Fruit fly (Drosophila melanogaster) whole organism, embryonic: ENCODE measurements around the gene trx.

Source experiments
- Blimp-1 ChIP-seq: fragments of 200-800 bp; sonication (Bioruptor generic); optimal IDR thresholded peaks from 3 replicates; lab custom pipeline; 2018; ENCODE audit warnings: missing biosample characterization, missing genetic modification characterization, mild to moderate bottlenecking, moderate library complexity, missing genetic modification reagents
- CG10274 ChIP-seq: fragments of 200-800 bp; sonication (Bioruptor generic); optimal IDR thresholded peaks from 3 replicates; lab custom pipeline; 2017; ENCODE audit warnings: missing biosample characterization, mild to moderate bottlenecking, missing genetic modification characterization
- CG10565 ChIP-seq: fragments of 200-800 bp; sonication (Bioruptor generic); optimal IDR thresholded peaks from 3 replicates; lab custom pipeline; 2016; ENCODE audit warnings: missing biosample characterization, mild to moderate bottlenecking, missing genetic modification characterization
- CG10979 ChIP-seq: fragments of 200-800 bp; sonication (Bioruptor generic); optimal IDR thresholded peaks from 2 replicates; lab custom pipeline; 2018; ENCODE audit warnings: missing biosample characterization, mild to moderate bottlenecking, missing genetic modification characterization, moderate library complexity
- CG1233 ChIP-seq: fragments of 200-800 bp; sonication (Bioruptor generic); optimal IDR thresholded peaks from 4 replicates; lab custom pipeline; 2018; ENCODE audit warnings: missing biosample characterization, mild to moderate bottlenecking, missing genetic modification characterization
- CG13624 ChIP-seq: fragments of 200-800 bp; sonication (Bioruptor generic); optimal IDR thresholded peaks from 2 replicates; lab custom pipeline; 2016; ENCODE audit warnings: missing biosample characterization, missing genetic modification characterization
- CG14860 ChIP-seq: fragments of 200-800 bp; sonication (Bioruptor generic); IDR thresholded peaks from 3 replicates; pipeline ENCODE4 v1.3.6; 2022; ENCODE audit warnings: missing biosample characterization, missing genetic modification characterization; ENCODE audit not compliant: partially characterized antibody
- CG14965 ChIP-seq: fragments of 200-800 bp; sonication (Bioruptor generic); optimal IDR thresholded peaks from 2 replicates; lab custom pipeline; 2016; ENCODE audit warnings: missing biosample characterization, missing genetic modification characterization, borderline replicate concordance
- CG15011 ChIP-seq: fragments of 200-800 bp; sonication (Bioruptor generic); optimal IDR thresholded peaks from 3 replicates; lab custom pipeline; 2018; ENCODE audit warnings: missing biosample characterization, mild to moderate bottlenecking, missing genetic modification characterization
- CG15073 ChIP-seq: fragments of 200-800 bp; sonication (Bioruptor generic); optimal IDR thresholded peaks from 2 replicates; lab custom pipeline; 2016; ENCODE audit warnings: missing biosample characterization, missing genetic modification characterization
- CG15514 ChIP-seq: fragments of 200-800 bp; sonication (Bioruptor generic); optimal IDR thresholded peaks from 3 replicates; lab custom pipeline; 2017; ENCODE audit warnings: missing biosample characterization, missing genetic modification characterization, mild to moderate bottlenecking, moderate library complexity, missing genetic modification reagents
- CG2678 ChIP-seq: fragments of 200-800 bp; sonication (Bioruptor generic); optimal IDR thresholded peaks from 3 replicates; lab custom pipeline; 2019; ENCODE audit warnings: missing biosample characterization, mild to moderate bottlenecking, missing genetic modification characterization, moderate library complexity
- CG30403 ChIP-seq: fragments of 200-800 bp; sonication (Bioruptor generic); optimal IDR thresholded peaks from 3 replicates; lab custom pipeline; 2016; ENCODE audit warnings: missing biosample characterization, missing genetic modification characterization
- CG30431 ChIP-seq: fragments of 200-800 bp; sonication (Bioruptor generic); optimal IDR thresholded peaks from 2 replicates; lab custom pipeline; 2017; ENCODE audit warnings: missing biosample characterization, missing genetic modification characterization
- CG31224 ChIP-seq: fragments of 200-800 bp; sonication (Bioruptor generic); IDR thresholded peaks from 2 replicates; pipeline ENCODE4 v1.3.6; 2022; ENCODE audit warnings: missing biosample characterization, missing genetic modification characterization
- CG6175 ChIP-seq: fragments of 200-800 bp; sonication (Bioruptor generic); IDR thresholded peaks from 3 replicates; pipeline ENCODE4 v1.3.6; 2022; ENCODE audit warnings: missing biosample characterization, missing genetic modification characterization
- CG8478 ChIP-seq: fragments of >200 bp; optimal IDR thresholded peaks from 2 replicates; lab custom pipeline; 2018
- CG8944 ChIP-seq: fragments of 200-800 bp; sonication (Bioruptor generic); optimal IDR thresholded peaks from 3 replicates; lab custom pipeline; 2016; ENCODE audit warnings: missing biosample characterization, missing genetic modification characterization
- CG9817 ChIP-seq: fragments of 200-800 bp; sonication (Bioruptor generic); optimal IDR thresholded peaks from 2 replicates; lab custom pipeline; 2018; ENCODE audit warnings: missing biosample characterization, mild to moderate bottlenecking, missing genetic modification characterization, moderate library complexity
- Chrac-16 ChIP-seq: fragments of 200-800 bp; sonication (Bioruptor generic); optimal IDR thresholded peaks from 3 replicates; lab custom pipeline; 2016; ENCODE audit warnings: missing biosample characterization, missing genetic modification characterization
- Dll ChIP-seq: fragments of 200-800 bp; sonication (Bioruptor generic); IDR thresholded peaks from 4 replicates; pipeline ENCODE4 v1.3.6; 2022; ENCODE audit warnings: missing biosample characterization, missing genetic modification characterization; ENCODE audit not compliant: partially characterized antibody
- E2f1 ChIP-seq: fragments of 200-800 bp; sonication (Bioruptor generic); IDR thresholded peaks from 2 replicates; pipeline ENCODE4 v1.3.6; 2022; ENCODE audit warnings: missing biosample characterization, missing genetic modification characterization
- Ets65A ChIP-seq: fragments of 200-800 bp; sonication (Bioruptor generic); peaks from one replicate; lab custom pipeline; 2016; ENCODE audit warnings: missing biosample characterization, missing genetic modification characterization
- Gsc ChIP-seq: fragments of 200-800 bp; sonication (Bioruptor generic); IDR thresholded peaks from 2 replicates; pipeline ENCODE4 v1.3.6; 2022; ENCODE audit warnings: missing biosample characterization, missing genetic modification characterization
- HLHmδ ChIP-seq: fragments of 200-800 bp; sonication (Bioruptor generic); optimal IDR thresholded peaks from 2 replicates; lab custom pipeline; 2018; ENCODE audit warnings: missing biosample characterization, mild to moderate bottlenecking, missing genetic modification characterization, moderate library complexity
- Lpt ChIP-seq: fragments of >200 bp; optimal IDR thresholded peaks from 2 replicates; lab custom pipeline; 2018; ENCODE audit warnings: missing biosample characterization, missing genetic modification characterization
- NC2β ChIP-seq: fragments of 200-800 bp; sonication (Bioruptor generic); optimal IDR thresholded peaks from 2 replicates; lab custom pipeline; 2016; ENCODE audit warnings: missing biosample characterization, missing genetic modification characterization
- Nf-YC ChIP-seq: fragments of 200-800 bp; optimal IDR thresholded peaks from 3 replicates; lab custom pipeline; 2019; ENCODE audit warnings: missing biosample characterization, mild to moderate bottlenecking, missing genetic modification characterization, moderate library complexity
- Sry-β ChIP-seq: fragments of 200-800 bp; sonication (Bioruptor generic); optimal IDR thresholded peaks from 2 replicates; lab custom pipeline; 2018; ENCODE audit warnings: missing biosample characterization, mild to moderate bottlenecking, missing genetic modification characterization, moderate library complexity
- Ssrp ChIP-seq: fragments of 200-800 bp; sonication (Bioruptor generic); optimal IDR thresholded peaks from 2 replicates; lab custom pipeline; 2018; ENCODE audit warnings: missing biosample characterization, mild to moderate bottlenecking, missing genetic modification characterization, moderate library complexity
- ab ChIP-seq: fragments of 200-800 bp; sonication (Bioruptor generic); optimal IDR thresholded peaks from 2 replicates; lab custom pipeline; 2016; ENCODE audit warnings: missing biosample characterization, missing genetic modification characterization
- abd-A ChIP-seq: fragments of 200-800 bp; sonication (Bioruptor generic); optimal IDR thresholded peaks from 3 replicates; lab custom pipeline; 2019; ENCODE audit warnings: missing biosample characterization, mild to moderate bottlenecking, missing genetic modification characterization, moderate library complexity
- aop ChIP-seq: fragments of 200-800 bp; sonication (Bioruptor generic); IDR thresholded peaks from 2 replicates; pipeline ENCODE4 v1.3.6; 2022; ENCODE audit warnings: missing biosample characterization, missing genetic modification characterization
- ash1 ChIP-seq: fragments of 200-800 bp; sonication (Bioruptor generic); optimal IDR thresholded peaks from 2 replicates; lab custom pipeline; 2018; ENCODE audit warnings: missing biosample characterization, mild to moderate bottlenecking, missing genetic modification characterization
- bab2 ChIP-seq: fragments of 200-800 bp; sonication (Bioruptor generic); optimal IDR thresholded peaks from 2 replicates; lab custom pipeline; 2016; ENCODE audit warnings: missing biosample characterization, missing genetic modification characterization
- chn ChIP-seq: fragments of 200-800 bp; sonication (Bioruptor generic); optimal IDR thresholded peaks from 2 replicates; lab custom pipeline; 2016; ENCODE audit warnings: missing biosample characterization, missing genetic modification characterization
- ci ChIP-seq: fragments of 200-800 bp; sonication (Bioruptor generic); IDR thresholded peaks from 3 replicates; pipeline ENCODE4 v1.3.6; 2022; ENCODE audit warnings: missing biosample characterization, missing genetic modification characterization
- dan ChIP-seq: fragments of 200-800 bp; sonication (Bioruptor generic); IDR thresholded peaks from 2 replicates; pipeline ENCODE4 v1.3.6; 2022; ENCODE audit warnings: missing biosample characterization, missing genetic modification characterization
- dimm ChIP-seq: fragments of 200-800 bp; sonication (Bioruptor generic); IDR thresholded peaks from 2 replicates; pipeline ENCODE4 v1.3.6; 2022; ENCODE audit warnings: missing biosample characterization, missing genetic modification characterization
- emc ChIP-seq: fragments of 200-800 bp; sonication (Bioruptor generic); optimal IDR thresholded peaks from 2 replicates; lab custom pipeline; 2016; ENCODE audit warnings: missing biosample characterization, missing genetic modification characterization
- maf-S ChIP-seq: fragments of 200-800 bp; sonication (Bioruptor generic); optimal IDR thresholded peaks from 2 replicates; lab custom pipeline; 2016; ENCODE audit warnings: missing biosample characterization, missing genetic modification characterization
- nau ChIP-seq: fragments of 200-800 bp; sonication (Bioruptor generic); optimal IDR thresholded peaks from 3 replicates; lab custom pipeline; 2017; ENCODE audit warnings: missing biosample characterization, mild to moderate bottlenecking, missing genetic modification characterization, missing genetic modification reagents
- odd ChIP-seq: fragments of 200-800 bp; sonication (Bioruptor generic); optimal IDR thresholded peaks from 2 replicates; lab custom pipeline; 2017; ENCODE audit warnings: missing biosample characterization, mild to moderate bottlenecking, missing genetic modification characterization
- p53 ChIP-seq: fragments of 200-800 bp; sonication (Bioruptor generic); optimal IDR thresholded peaks from 2 replicates; lab custom pipeline; 2016; ENCODE audit warnings: missing biosample characterization, missing genetic modification characterization
- peb ChIP-seq: fragments of 200-800 bp; sonication (Bioruptor generic); IDR thresholded peaks from 2 replicates; pipeline ENCODE4 v1.3.6; 2022; ENCODE audit warnings: missing biosample characterization, missing genetic modification characterization
- pum ChIP-seq: fragments of 200-800 bp; sonication (Bioruptor generic); optimal IDR thresholded peaks from 2 replicates; lab custom pipeline; 2016; ENCODE audit warnings: missing biosample characterization, missing genetic modification characterization
- repo ChIP-seq: fragments of 200-800 bp; sonication (Bioruptor generic); optimal IDR thresholded peaks from 2 replicates; lab custom pipeline; 2016; ENCODE audit warnings: missing biosample characterization, missing genetic modification characterization
- run ChIP-seq: fragments of 200-800 bp; sonication (Bioruptor generic); optimal IDR thresholded peaks from 3 replicates; lab custom pipeline; 2018; ENCODE audit warnings: missing biosample characterization, mild to moderate bottlenecking, missing genetic modification characterization
- scrt ChIP-seq: fragments of 200-800 bp; sonication (Bioruptor generic); optimal IDR thresholded peaks from 2 replicates; lab custom pipeline; 2018; ENCODE audit warnings: missing biosample characterization, mild to moderate bottlenecking, missing genetic modification characterization, moderate library complexity
- sd ChIP-seq: fragments of 200-800 bp; sonication (Bioruptor generic); optimal IDR thresholded peaks from 3 replicates; lab custom pipeline; 2018; ENCODE audit warnings: missing biosample characterization, mild to moderate bottlenecking, missing genetic modification characterization, moderate library complexity
- shn ChIP-seq: fragments of 200-800 bp; sonication (Bioruptor generic); optimal IDR thresholded peaks from 3 replicates; lab custom pipeline; 2016; ENCODE audit warnings: missing biosample characterization, missing genetic modification characterization
- tgo ChIP-seq: fragments of 200-800 bp; sonication (Bioruptor generic); IDR thresholded peaks from 3 replicates; pipeline ENCODE4 v1.3.6; 2022; ENCODE audit warnings: missing biosample characterization, missing genetic modification characterization
- trh ChIP-seq: fragments of 200-800 bp; sonication (Bioruptor generic); optimal IDR thresholded peaks from 2 replicates; lab custom pipeline; 2016; ENCODE audit warnings: missing biosample characterization, missing genetic modification characterization

The trx gene

DNA sequence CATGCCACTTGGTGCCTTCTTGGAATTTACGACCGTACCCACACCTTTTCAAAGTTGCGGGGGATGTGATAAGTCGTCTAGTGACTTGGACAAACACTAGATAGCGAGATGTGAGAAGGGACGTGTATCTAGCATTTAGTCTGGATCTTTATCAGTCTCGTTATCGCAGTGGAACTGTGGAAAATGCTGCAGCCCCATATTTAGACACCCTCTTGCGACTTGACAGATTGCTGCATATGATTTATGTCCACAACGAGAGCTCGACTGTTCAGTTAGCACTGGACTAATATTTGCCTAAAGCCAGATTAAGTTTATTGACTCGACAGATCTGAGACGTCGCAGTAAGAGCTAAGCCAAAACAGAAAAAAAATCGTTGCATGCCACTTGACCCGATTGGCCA, 13.2 kb upstream of the trx start (continued):
- TF ChIP-seq CG6175 (GFP tag; lab: Robert Waterston, UW) (no peak), emc (GFP tag; lab: Kevin White, UChicago) (no peak), CG14860 (GFP tag; lab: Robert Waterston, UW) (no peak), ci (GFP tag; lab: Robert Waterston, UW) (peak; percentile 81; the same call in 2 of the 3 replicates), HLHmδ (GFP tag; lab: Kevin White, UChicago) (no peak), sd (tag; lab: Kevin White, UChicago) (no peak), CG30403 (GFP tag; lab: Kevin White, UChicago) (no peak), CG9817 (tag; lab: Kevin White, UChicago) (no peak), Dll (no peak), E2f1 (GFP tag; lab: Robert Waterston, UW) (no peak), CG30431 (GFP tag; lab: Kevin White, UChicago) (no peak), maf-S (GFP tag; lab: Kevin White, UChicago) (no peak), scrt (GFP tag; lab: Kevin White, UChicago) (peak; percentile 22), bab2 (GFP tag; lab: Kevin White, UChicago) (no peak), nau (GFP tag; lab: Kevin White, UChicago) (no peak), CG15073 (GFP tag; lab: Kevin White, UChicago) (no peak), shn (no peak), CG15011 (peak; percentile 26), CG13624 (GFP tag; lab: Kevin White, UChicago) (no peak), ash1 (GFP tag; lab: Kevin White, UChicago) (no peak), NC2β (GFP tag; lab: Kevin White, UChicago) (peak; percentile 30), Ssrp (no peak), Chrac-16 (GFP tag; lab: Kevin White, UChicago) (no peak), Ets65A (no peak), CG31224 (GFP tag; lab: Robert Waterston, UW) (no peak), run (no peak), Sry-β (GFP tag; lab: Kevin White, UChicago) (peak; percentile 3), Nf-YC (no peak), CG2678 (tag; lab: Kevin White, UChicago) (peak; percentile 67), dimm (GFP tag; lab: Robert Waterston, UW) (no peak), pum (GFP tag; lab: Kevin White, UChicago) (no peak), CG8944 (GFP tag; lab: Kevin White, UChicago) (no peak), p53 (GFP tag; lab: Kevin White, UChicago) (no peak), tgo (GFP tag; lab: Robert Waterston, UW) (no peak), peb (GFP tag; lab: Robert Waterston, UW) (no peak), dan (GFP tag; lab: Robert Waterston, UW) (no peak), CG10979 (no peak), Lpt (no peak), Gsc (no peak), ab (no peak), odd (GFP tag; lab: Kevin White, UChicago) (peak; percentile 50), aop (GFP tag; lab: Robert Waterston, UW) (no peak), CG10565 (GFP tag; lab: Kevin White, UChicago) (no peak), CG15514 (GFP tag; lab: Kevin White, UChicago) (no peak), repo (GFP tag; lab: Kevin White, UChicago) (no peak), CG1233 (GFP tag; lab: Kevin White, UChicago) (peak; percentile 62), CG8478 (lab: Kevin White, UChicago) (no peak), chn (no peak), CG10274 (GFP tag; lab: Kevin White, UChicago) (no peak), abd-A (tag; lab: Kevin White, UChicago) (no peak), CG14965 (GFP tag; lab: Kevin White, UChicago) (no peak), Blimp-1 (GFP tag; lab: Kevin White, UChicago) (peak; percentile 52), trh (GFP tag; lab: Kevin White, UChicago) (no peak)
